Worm (Caenorhabditis elegans) whole organism, mixed stage, embryonic: ENCODE data around the gene Y62E10A.24.

ENCODE experiments used
- M03D4.4 ChIP-seq: sonication (generic microtip); optimal IDR thresholded peaks from 2 replicates; lab custom pipeline; 2017; ENCODE audit warnings: mild to moderate bottlenecking, missing genetic modification characterization, missing compliant biosample characterization
- bed-3 ChIP-seq: fragments of 200-800 bp; sonication (Bioruptor generic); optimal IDR thresholded peaks from 3 replicates; lab custom pipeline; 2018; ENCODE audit warnings: mild to moderate bottlenecking, missing genetic modification characterization, moderate library complexity, missing compliant biosample characterization
- blmp-1 ChIP-seq: fragments of 150-350 bp; optimal IDR thresholded peaks from 2 replicates; lab custom pipeline; 2014; ENCODE audit warnings: missing biosample characterization, missing genetic modification characterization
- ceh-39 ChIP-seq: fragments of 150-350 bp; optimal IDR thresholded peaks from 2 replicates; lab custom pipeline; 2014; ENCODE audit warnings: missing biosample characterization, missing genetic modification characterization
- ceh-43 ChIP-seq: fragments of 200-800 bp; sonication (Bioruptor generic); optimal IDR thresholded peaks from 2 replicates; lab custom pipeline; 2018; ENCODE audit warnings: mild to moderate bottlenecking, missing genetic modification characterization, moderate library complexity, missing compliant biosample characterization
- ceh-83 ChIP-seq: fragments of 200-800 bp; sonication (Bioruptor generic); optimal IDR thresholded peaks from 2 replicates; lab custom pipeline; 2018; ENCODE audit warnings: mild to moderate bottlenecking, missing genetic modification characterization, missing compliant biosample characterization
- cnd-1 ChIP-seq: fragments of 200-800 bp; sonication (Bioruptor generic); optimal IDR thresholded peaks from 2 replicates; lab custom pipeline; 2018; ENCODE audit warnings: mild to moderate bottlenecking, missing genetic modification characterization, missing compliant biosample characterization
- drap-1 ChIP-seq: fragments of 200-800 bp; sonication (Bioruptor generic); optimal IDR thresholded peaks from 3 replicates; lab custom pipeline; 2018; ENCODE audit warnings: mild to moderate bottlenecking, missing genetic modification characterization, missing compliant biosample characterization
- elt-1 ChIP-seq: sonication (generic microtip); optimal IDR thresholded peaks from 2 replicates; lab custom pipeline; 2017; ENCODE audit warnings: missing genetic modification characterization, mild to moderate bottlenecking, missing compliant biosample characterization, antibody characterized with exemption, moderate library complexity, borderline replicate concordance; ENCODE audit not compliant: insufficient read depth
- elt-3 ChIP-seq: fragments of 150-350 bp; optimal IDR thresholded peaks from 2 replicates; lab custom pipeline; 2014; ENCODE audit warnings: missing biosample characterization, missing genetic modification characterization
- flh-1 ChIP-seq: fragments of 200-800 bp; sonication (Bioruptor generic); optimal IDR thresholded peaks from 2 replicates; lab custom pipeline; 2018; ENCODE audit warnings: mild to moderate bottlenecking, missing genetic modification characterization, moderate library complexity, missing compliant biosample characterization
- hlh-1 ChIP-seq: fragments of 150-350 bp; optimal IDR thresholded peaks from 2 replicates; lab custom pipeline; 2014; ENCODE audit warnings: missing biosample characterization, missing genetic modification reagents, missing genetic modification characterization
- lin-13 ChIP-seq: fragments of 150-350 bp; optimal IDR thresholded peaks from 2 replicates; lab custom pipeline; 2014; ENCODE audit warnings: missing biosample characterization, missing genetic modification characterization
- lin-32 ChIP-seq: fragments of 200-800 bp; sonication (Bioruptor generic); optimal IDR thresholded peaks from 2 replicates; lab custom pipeline; 2018; ENCODE audit warnings: mild to moderate bottlenecking, missing genetic modification characterization, missing compliant biosample characterization
- lsy-2 ChIP-seq: fragments of 150-350 bp; optimal IDR thresholded peaks from 2 replicates; lab custom pipeline; 2014; ENCODE audit warnings: missing biosample characterization, missing genetic modification characterization
- mab-5 ChIP-seq: fragments of 150-350 bp; optimal IDR thresholded peaks from 2 replicates; lab custom pipeline; 2014; ENCODE audit warnings: missing biosample characterization, missing genetic modification characterization
- mep-1 ChIP-seq: fragments of 150-350 bp; optimal IDR thresholded peaks from 2 replicates; lab custom pipeline; 2017; ENCODE audit warnings: missing biosample characterization, missing genetic modification reagents, missing genetic modification characterization, inconsistent platforms
- mls-2 ChIP-seq: sonication (generic microtip); optimal IDR thresholded peaks from 2 replicates; lab custom pipeline; 2016; ENCODE audit warnings: mild to moderate bottlenecking, missing genetic modification characterization, moderate library complexity, missing compliant biosample characterization
- nhr-12 ChIP-seq: fragments of 150-350 bp; optimal IDR thresholded peaks from 2 replicates; lab custom pipeline; 2014; ENCODE audit warnings: missing biosample characterization, missing genetic modification characterization
- nhr-2 ChIP-seq: fragments of 150-350 bp; optimal IDR thresholded peaks from 2 replicates; lab custom pipeline; 2014; ENCODE audit warnings: missing biosample characterization, missing genetic modification characterization
- nhr-237 ChIP-seq: fragments of 150-350 bp; optimal IDR thresholded peaks from 2 replicates; lab custom pipeline; 2014; ENCODE audit warnings: missing biosample characterization, missing genetic modification characterization
- nhr-28 ChIP-seq: fragments of 150-350 bp; optimal IDR thresholded peaks from 2 replicates; lab custom pipeline; 2014; ENCODE audit warnings: missing biosample characterization, missing genetic modification characterization
- nhr-76 ChIP-seq: sonication (generic microtip); optimal IDR thresholded peaks from 2 replicates; lab custom pipeline; 2017; ENCODE audit warnings: missing biosample characterization, missing genetic modification characterization
- pha-4 ChIP-seq: fragments of 150-350 bp; optimal IDR thresholded peaks from 2 replicates; lab custom pipeline; 2018; ENCODE audit warnings: missing biosample characterization, missing genetic modification reagents, missing genetic modification characterization
- sem-2 ChIP-seq: fragments of 200-800 bp; sonication (Bioruptor generic); optimal IDR thresholded peaks from 2 replicates; lab custom pipeline; 2018; ENCODE audit warnings: mild to moderate bottlenecking, missing genetic modification characterization, missing compliant biosample characterization
- snpc-4 ChIP-seq: fragments of 150-350 bp; optimal IDR thresholded peaks from 2 replicates; lab custom pipeline; 2014; ENCODE audit warnings: missing biosample characterization, missing genetic modification characterization
- tbx-8 ChIP-seq: fragments of 200-800 bp; sonication (Bioruptor generic); optimal IDR thresholded peaks from 2 replicates; lab custom pipeline; 2018; ENCODE audit warnings: mild to moderate bottlenecking, missing genetic modification characterization, moderate library complexity, missing compliant biosample characterization
- unc-120 ChIP-seq: sonication (generic microtip); optimal IDR thresholded peaks from 2 replicates; lab custom pipeline; 2017; ENCODE audit warnings: missing genetic modification characterization, missing compliant biosample characterization; ENCODE audit not compliant: poor library complexity, severe bottlenecking
- unc-39 ChIP-seq: fragments of 150-350 bp; optimal IDR thresholded peaks from 2 replicates; lab custom pipeline; 2014; ENCODE audit warnings: missing biosample characterization, missing genetic modification characterization
- ztf-11 ChIP-seq: fragments of 150-350 bp; optimal IDR thresholded peaks from 2 replicates; lab custom pipeline; 2014; ENCODE audit warnings: missing biosample characterization, missing genetic modification characterization

Y62E10A.24 gene

DNA sequence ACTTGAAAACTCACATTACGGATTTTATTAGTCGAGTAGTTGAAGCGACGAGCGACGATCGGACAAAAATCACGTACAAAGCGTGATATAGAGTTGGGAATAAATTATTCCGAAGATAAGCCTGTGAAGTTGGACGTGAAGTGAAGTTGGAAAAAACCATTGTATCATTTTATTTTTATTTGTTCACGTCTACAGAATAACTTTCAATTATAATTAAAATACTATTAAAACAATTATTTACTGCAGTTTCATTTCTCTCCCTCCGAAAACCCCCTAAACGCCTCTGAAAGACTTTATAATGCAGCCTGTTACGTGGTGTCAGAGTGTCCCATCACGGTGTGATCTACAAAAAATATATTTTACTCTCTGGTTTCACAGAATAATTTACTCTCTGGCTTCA lies 10.4 kb upstream of the Y62E10A.24 start, which contains the start of gene Y62E10A.3:
Gene Y62E10A.3, minus strand, starts transcription at position 101 of the 400 bp plus-strand sequence.
- TF ChIP-seq lin-13 (tag; lab: Kevin White, UChicago), result no peak
- no peak for TF ChIP-seq blmp-1
- no peak for TF ChIP-seq elt-1 (tag; lab: Kevin White, UChicago)
- TF ChIP-seq sem-2 (GFP tag; lab: Kevin White, UChicago), result no peak
- no peak for TF ChIP-seq snpc-4 (tag; lab: Kevin White, UChicago)
- no peak for TF ChIP-seq cnd-1 (tag; lab: Kevin White, UChicago)
- TF ChIP-seq ztf-11 (tag; lab: Kevin White, UChicago), result no peak
- TF ChIP-seq mep-1 (tag; lab: Kevin White, UChicago), result no peak
- no peak for TF ChIP-seq nhr-76
- TF ChIP-seq M03D4.4, result no peak
- no peak for TF ChIP-seq flh-1 (GFP tag; lab: Kevin White, UChicago)
- TF ChIP-seq ceh-83 (GFP tag; lab: Kevin White, UChicago), result no peak

- TF ChIP-seq ceh-83 (GFP tag; lab: Kevin White, UChicago) (no peak), ceh-39 (tag; lab: Kevin White, UChicago) (no peak)
Measured at ce11 chrIV:13364869-13365268, 5.6 kb upstream of the Y62E10A.24 start, which contains the start of gene srsx-25. srsx-25 (plus strand) TSS chrIV:13365169.

- no peak for TF ChIP-seq cnd-1 (tag; lab: Kevin White, UChicago)
Measured at ce11 chrIV:13369120-13369842, 1.2 kb upstream of the Y62E10A.24 start, which contains the start of gene agt-1. agt-1 (minus strand) TSS chrIV:13369412.

ce11 chrIV:13371699-13372098 lies 1.2 kb downstream of the Y62E10A.24 start, which contains the start of gene Y62E10A.6:
Y62E10A.6 (plus strand) TSS chrIV:13371999.
- no peak for TF ChIP-seq ztf-11 (tag; lab: Kevin White, UChicago)
- no peak for TF ChIP-seq flh-1 (GFP tag; lab: Kevin White, UChicago)
- TF ChIP-seq lin-13 (tag; lab: Kevin White, UChicago), result no peak
- TF ChIP-seq nhr-2 (tag; lab: Kevin White, UChicago), result no peak
- TF ChIP-seq lin-32 (GFP tag; lab: Kevin White, UChicago), result no peak
- TF ChIP-seq ceh-43 (GFP tag; lab: Kevin White, UChicago), result no peak
- no peak for TF ChIP-seq nhr-76
- no peak for TF ChIP-seq mls-2 (tag; lab: Kevin White, UChicago)
- TF ChIP-seq nhr-28 (tag; lab: Kevin White, UChicago), result no peak
- no peak for TF ChIP-seq mab-5
- no peak for TF ChIP-seq nhr-12 (tag; lab: Kevin White, UChicago)
- no peak for TF ChIP-seq unc-39 (tag; lab: Kevin White, UChicago)
- TF ChIP-seq ceh-39 (tag; lab: Kevin White, UChicago), result no peak
- TF ChIP-seq elt-3, result no peak
- TF ChIP-seq nhr-237 (tag; lab: Kevin White, UChicago), result no peak
- TF ChIP-seq bed-3 (GFP tag; lab: Kevin White, UChicago), result no peak
- no peak for TF ChIP-seq unc-120 (tag; lab: Kevin White, UChicago)
- no peak for TF ChIP-seq lsy-2 (tag; lab: Kevin White, UChicago)

DNA sequence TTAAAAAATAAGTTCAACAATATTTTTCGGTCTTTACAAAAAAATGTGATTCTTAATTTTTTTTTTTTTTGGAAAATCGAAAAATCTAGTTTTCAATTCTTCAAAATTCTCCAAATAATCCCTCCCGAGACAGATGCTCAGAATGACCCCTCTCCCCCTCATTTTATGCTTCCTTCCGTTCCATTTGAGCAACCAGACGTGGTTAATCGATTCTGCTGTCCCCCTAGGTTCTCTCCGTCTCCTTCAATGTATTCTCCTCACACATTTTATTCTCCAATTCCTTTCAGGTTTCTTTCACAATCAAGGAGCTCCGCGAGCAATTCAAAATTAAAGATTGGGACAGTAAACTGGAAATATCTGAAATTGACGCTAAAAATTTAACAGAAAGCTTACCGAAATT lies 4.4 kb downstream of the Y62E10A.24 start:
- TF ChIP-seq M03D4.4 (no peak), ceh-83 (GFP tag; lab: Kevin White, UChicago) (no peak)

ce11 chrIV:13377716-13378115 lies 7.2 kb downstream of the Y62E10A.24 start, which contains the start of gene mau-8:
mau-8 (plus strand) TSS chrIV:13378016.
- no peak for TF ChIP-seq hlh-1
- TF ChIP-seq lsy-2 (tag; lab: Kevin White, UChicago), result no peak
- TF ChIP-seq M03D4.4, result no peak
- no peak for TF ChIP-seq nhr-28 (tag; lab: Kevin White, UChicago)
- TF ChIP-seq pha-4, result no peak
- TF ChIP-seq blmp-1, result no peak
- no peak for TF ChIP-seq bed-3 (GFP tag; lab: Kevin White, UChicago)
- no peak for TF ChIP-seq unc-39 (tag; lab: Kevin White, UChicago)
- no peak for TF ChIP-seq nhr-12 (tag; lab: Kevin White, UChicago)
- TF ChIP-seq tbx-8 (GFP tag; lab: Kevin White, UChicago), result no peak
- no peak for TF ChIP-seq mep-1 (tag; lab: Kevin White, UChicago)
- TF ChIP-seq drap-1 (GFP tag; lab: Kevin White, UChicago), result no peak
- TF ChIP-seq nhr-237 (tag; lab: Kevin White, UChicago), result no peak
